Fruit fly (Drosophila melanogaster): ENCODE data around the gene DIP1.
"Not testable (repeated sequence)": the region's sequence is repeated elsewhere in the genome, so short reads cannot be mapped to it uniquely, and the experiment has no call there.

- not testable (repeated sequence) for TF ChIP-seq CG11762 (GFP tag; optimal IDR thresholded peaks at IDR 0.05; ENCODE audit: insufficient read depth); CG16779 (tag; optimal IDR thresholded peaks at IDR 0.05); net (GFP tag; optimal IDR thresholded peaks at IDR 0.05); CG6808 (GFP tag; optimal IDR thresholded peaks at IDR 0.05); Sox102F (GFP tag; optimal IDR thresholded peaks at IDR 0.05); CG11902 (GFP tag; optimal IDR thresholded peaks at IDR 0.05); Gug (GFP tag; IDR thresholded peaks at IDR 0.05); Hr38 (GFP tag; optimal IDR thresholded peaks at IDR 0.05); CG8632 (GFP tag; optimal IDR thresholded peaks at IDR 0.05); CG6792 (GFP tag; optimal IDR thresholded peaks at IDR 0.05); dsx (GFP tag; optimal IDR thresholded peaks at IDR 0.05; ENCODE audit: poor library complexity, severe bottlenecking); svp (GFP tag); pdm3 (GFP tag; optimal IDR thresholded peaks at IDR 0.05)
These were observed 8.9 kb downstream of the DIP1 start, which contains the start of gene CG32819 for dm6 chrX:21621004-21621403.

Measured in whole organism, prepupa.